Fruit fly (Drosophila melanogaster) whole organism, embryonic: Measurements from ENCODE around the gene CG43658.
A peak's percentile ranks its signal among the peaks of the same experiment; 100 is the strongest.

ENCODE experiments used
- Aef1 ChIP-seq: fragments of 200-800 bp; sonication (Bioruptor generic); IDR thresholded peaks from 3 replicates; pipeline ENCODE4 v1.3.6; 2022; ENCODE audit warnings: missing biosample characterization, missing genetic modification characterization
- Antp ChIP-seq: fragments of 200-800 bp; sonication (Bioruptor generic); optimal IDR thresholded peaks from 3 replicates; lab custom pipeline; 2016; ENCODE audit warnings: missing biosample characterization, missing genetic modification characterization
- Awh ChIP-seq: fragments of 200-800 bp; sonication (Bioruptor generic); IDR thresholded peaks from 2 replicates; pipeline ENCODE4, ENCODE4 v1.3.6; 2022; ENCODE audit warnings: missing biosample characterization, missing genetic modification characterization
- Bteb2 ChIP-seq: fragments of 200-800 bp; sonication (Bioruptor generic); optimal IDR thresholded peaks from 2 replicates; lab custom pipeline; 2016; ENCODE audit warnings: missing biosample characterization, missing genetic modification characterization
- C15 ChIP-seq: fragments of 200-800 bp; sonication (Bioruptor generic); IDR thresholded peaks from 3 replicates; pipeline ENCODE4 v1.3.6; 2022; ENCODE audit warnings: missing biosample characterization, missing genetic modification characterization
- CG10267 ChIP-seq: fragments of 200-800 bp; sonication (Bioruptor generic); optimal IDR thresholded peaks from 2 replicates; lab custom pipeline; 2018; ENCODE audit warnings: missing biosample characterization, mild to moderate bottlenecking, missing genetic modification characterization, moderate library complexity
- CG10321 ChIP-seq: fragments of 200-800 bp; sonication (Bioruptor generic); IDR thresholded peaks from 2 replicates; pipeline ENCODE4 v1.3.6; 2022; ENCODE audit warnings: missing biosample characterization, missing genetic modification characterization
- CG11247 ChIP-seq: fragments of 200-800 bp; sonication (Bioruptor generic); IDR thresholded peaks from 2 replicates; pipeline ENCODE4 v1.3.6; 2022; ENCODE audit warnings: missing biosample characterization, missing genetic modification characterization
- CG11456 ChIP-seq: fragments of 200-800 bp; sonication (Bioruptor generic); IDR thresholded peaks from 3 replicates; pipeline ENCODE4 v1.3.6; 2022; ENCODE audit warnings: missing biosample characterization, missing genetic modification characterization
- CG12659 ChIP-seq: fragments of 200-800 bp; sonication (Bioruptor generic); optimal IDR thresholded peaks from 3 replicates; lab custom pipeline; 2017; ENCODE audit warnings: mild to moderate bottlenecking, missing biosample characterization, missing genetic modification reagents, missing genetic modification characterization
- CG13296 ChIP-seq: fragments of 200-800 bp; sonication (Bioruptor generic); optimal IDR thresholded peaks from 3 replicates; lab custom pipeline; 2018; ENCODE audit warnings: missing biosample characterization, mild to moderate bottlenecking, missing genetic modification characterization
- CG14441 ChIP-seq: fragments of 200-800 bp; sonication (Bioruptor generic); IDR thresholded peaks from 2 replicates; pipeline ENCODE4 v1.3.6; 2022; ENCODE audit warnings: missing biosample characterization, missing genetic modification characterization
- CG14667 ChIP-seq: fragments of 200-800 bp; sonication (Bioruptor generic); IDR thresholded peaks from 2 replicates; pipeline ENCODE4 v1.3.6; 2022; ENCODE audit warnings: missing biosample characterization, missing genetic modification characterization
- CG14710 ChIP-seq: fragments of 200-800 bp; sonication (Bioruptor generic); optimal IDR thresholded peaks from 3 replicates; lab custom pipeline; 2019; ENCODE audit warnings: missing biosample characterization, mild to moderate bottlenecking, missing genetic modification characterization, moderate library complexity
- CG15269 ChIP-seq: fragments of 200-800 bp; sonication (Bioruptor generic); optimal IDR thresholded peaks from 2 replicates; lab custom pipeline; 2018; ENCODE audit warnings: missing biosample characterization, mild to moderate bottlenecking, missing genetic modification characterization, moderate library complexity
- CG17385 ChIP-seq: fragments of 200-800 bp; sonication (Bioruptor generic); optimal IDR thresholded peaks from 3 replicates; lab custom pipeline; 2018; ENCODE audit warnings: missing biosample characterization, mild to moderate bottlenecking, missing genetic modification characterization
- CG18476 ChIP-seq: fragments of 200-800 bp; sonication (Bioruptor generic); optimal IDR thresholded peaks from 2 replicates; lab custom pipeline; 2016; ENCODE audit warnings: missing biosample characterization, mild to moderate bottlenecking, missing genetic modification characterization
- CG2120 ChIP-seq: fragments of 200-800 bp; sonication (Bioruptor generic); optimal IDR thresholded peaks from 3 replicates; lab custom pipeline; 2016; ENCODE audit warnings: missing biosample characterization, missing genetic modification characterization
- CG30431 ChIP-seq: fragments of 200-800 bp; sonication (Bioruptor generic); optimal IDR thresholded peaks from 2 replicates; lab custom pipeline; 2017; ENCODE audit warnings: missing biosample characterization, missing genetic modification characterization
- CG31365 ChIP-seq: fragments of 200-800 bp; sonication (Bioruptor generic); optimal IDR thresholded peaks from 2 replicates; lab custom pipeline; 2018; ENCODE audit warnings: missing biosample characterization, mild to moderate bottlenecking, missing genetic modification characterization
- CG3163 ChIP-seq: fragments of 200-800 bp; sonication (Bioruptor generic); optimal IDR thresholded peaks from 3 replicates; lab custom pipeline; 2016; ENCODE audit warnings: missing biosample characterization, missing genetic modification characterization
- CG3407 ChIP-seq: fragments of 200-800 bp; sonication (Bioruptor generic); optimal IDR thresholded peaks from 2 replicates; lab custom pipeline; 2018; ENCODE audit warnings: missing biosample characterization, mild to moderate bottlenecking, missing genetic modification characterization
- CG34422 ChIP-seq: fragments of 200-800 bp; sonication (Bioruptor generic); IDR thresholded peaks from 3 replicates; pipeline ENCODE4 v1.3.6; 2022; ENCODE audit warnings: missing biosample characterization, missing genetic modification characterization
- CG3847 ChIP-seq: fragments of 200-800 bp; sonication (Bioruptor generic); IDR thresholded peaks from 2 replicates; pipeline ENCODE4 v1.3.6; 2022; ENCODE audit warnings: missing biosample characterization, missing genetic modification characterization
- CG3995 ChIP-seq: fragments of 200-800 bp; sonication (Bioruptor generic); optimal IDR thresholded peaks from 3 replicates; lab custom pipeline; 2016; ENCODE audit warnings: missing biosample characterization, missing genetic modification characterization
- CG7357 ChIP-seq: fragments of 200-800 bp; sonication (Bioruptor generic); IDR thresholded peaks from 3 replicates; pipeline ENCODE4 v1.3.6; 2022; ENCODE audit warnings: missing biosample characterization, missing genetic modification characterization
- CG7372 ChIP-seq: fragments of 200-800 bp; sonication (Bioruptor generic); IDR thresholded peaks from 2 replicates; pipeline ENCODE4 v1.3.6; 2022; ENCODE audit warnings: missing biosample characterization, missing genetic modification characterization
- CG7987 ChIP-seq: fragments of 200-800 bp; sonication (Bioruptor generic); optimal IDR thresholded peaks from 2 replicates; lab custom pipeline; 2018; ENCODE audit warnings: missing biosample characterization, mild to moderate bottlenecking, missing genetic modification characterization, moderate library complexity
- CG8290 ChIP-seq, 3 experiments: fragments of 200-800 bp; sonication (Bioruptor generic); optimal IDR thresholded peaks; 2 replicates each; lab custom pipeline; 2016 to 2019; ENCODE audit warnings: missing biosample characterization in 3 of 3, missing genetic modification characterization in 3 of 3, mild to moderate bottlenecking in 2 of 3, moderate library complexity in 1 of 3
- CG9932 ChIP-seq: fragments of 200-800 bp; sonication (Bioruptor generic); IDR thresholded peaks from 2 replicates; pipeline ENCODE4 v1.3.6; 2022; ENCODE audit warnings: missing biosample characterization, missing genetic modification characterization
- Doc2 ChIP-seq: fragments of 200-800 bp; sonication (Bioruptor generic); IDR thresholded peaks from 2 replicates; pipeline ENCODE4 v1.3.6; 2022; ENCODE audit warnings: missing biosample characterization, missing genetic modification characterization
- Dref ChIP-seq: fragments of 200-800 bp; sonication (Bioruptor generic); IDR thresholded peaks from 2 replicates; pipeline ENCODE4 v1.3.6; 2022; ENCODE audit warnings: missing biosample characterization, missing genetic modification characterization
- HmgZ ChIP-seq: fragments of 200-800 bp; sonication (Bioruptor generic); optimal IDR thresholded peaks from 2 replicates; lab custom pipeline; 2018; ENCODE audit warnings: missing biosample characterization, mild to moderate bottlenecking, missing genetic modification characterization
- Kr ChIP-seq: fragments of 200-800 bp; sonication (Bioruptor generic); optimal IDR thresholded peaks from 2 replicates; lab custom pipeline; 2017; ENCODE audit warnings: missing biosample characterization, mild to moderate bottlenecking, missing genetic modification characterization
- Max ChIP-seq: fragments of 200-800 bp; sonication (Bioruptor generic); optimal IDR thresholded peaks from 2 replicates; lab custom pipeline; 2016; ENCODE audit warnings: missing biosample characterization, mild to moderate bottlenecking, missing genetic modification characterization
- Med ChIP-seq: fragments of 200-800 bp; sonication (Bioruptor generic); peaks from one replicate; lab custom pipeline; 2016; ENCODE audit warnings: missing biosample characterization, missing genetic modification characterization, mild to moderate bottlenecking, inconsistent platforms, moderate library complexity
- Opbp ChIP-seq: fragments of 200-800 bp; sonication (Bioruptor generic); IDR thresholded peaks from 3 replicates; pipeline ENCODE4 v1.3.6; 2022; ENCODE audit warnings: missing biosample characterization, missing genetic modification characterization; ENCODE audit not compliant: partially characterized antibody
- Rfx ChIP-seq: fragments of 200-800 bp; sonication (Bioruptor generic); IDR thresholded peaks from 2 replicates; pipeline ENCODE4 v1.3.6; 2022; ENCODE audit warnings: missing biosample characterization, missing genetic modification characterization
- Xbp1 ChIP-seq: fragments of 200-800 bp; sonication (Bioruptor generic); optimal IDR thresholded peaks from 3 replicates; lab custom pipeline; 2016; ENCODE audit warnings: missing biosample characterization, mild to moderate bottlenecking, missing genetic modification characterization
- al ChIP-seq: fragments of 200-800 bp; sonication (Bioruptor generic); IDR thresholded peaks from 2 replicates; pipeline ENCODE4 v1.3.6; 2022; ENCODE audit warnings: missing biosample characterization, missing genetic modification characterization
- bab2 ChIP-seq: fragments of 200-800 bp; sonication (Bioruptor generic); optimal IDR thresholded peaks from 2 replicates; lab custom pipeline; 2016; ENCODE audit warnings: missing biosample characterization, missing genetic modification characterization
- crol ChIP-seq: fragments of 200-800 bp; sonication (Bioruptor generic); IDR thresholded peaks from 2 replicates; pipeline ENCODE4 v1.3.6; 2022; ENCODE audit warnings: missing biosample characterization, missing genetic modification characterization
- exex ChIP-seq: fragments of 200-800 bp; sonication (Bioruptor generic); optimal IDR thresholded peaks from 4 replicates; lab custom pipeline; 2018; ENCODE audit warnings: missing biosample characterization, mild to moderate bottlenecking, missing genetic modification characterization, moderate library complexity
- hth ChIP-seq: fragments of >200 bp; optimal IDR thresholded peaks from 2 replicates; lab custom pipeline; 2017; ENCODE audit warnings: inconsistent platforms
- kah ChIP-seq: fragments of 200-800 bp; sonication (Bioruptor generic); optimal IDR thresholded peaks from 2 replicates; lab custom pipeline; 2018; ENCODE audit warnings: missing biosample characterization, mild to moderate bottlenecking, missing genetic modification characterization
- lilli ChIP-seq: fragments of 200-800 bp; sonication (Bioruptor generic); optimal IDR thresholded peaks from 3 replicates; lab custom pipeline; 2016; ENCODE audit warnings: missing biosample characterization, missing genetic modification characterization
- rib ChIP-seq: fragments of 200-800 bp; sonication (Bioruptor generic); IDR thresholded peaks from 2 replicates; pipeline ENCODE4 v1.3.6; 2022; ENCODE audit warnings: missing biosample characterization, missing genetic modification characterization
- slbo ChIP-seq: fragments of 200-800 bp; sonication (Bioruptor generic); IDR thresholded peaks from 2 replicates; pipeline ENCODE4 v1.3.6; 2022; ENCODE audit warnings: missing biosample characterization, missing genetic modification characterization
- twi ChIP-seq: fragments of 200-800 bp; optimal IDR thresholded peaks from 2 replicates; lab custom pipeline; 2019; ENCODE audit warnings: missing biosample characterization, mild to moderate bottlenecking, missing genetic modification characterization, moderate library complexity
- vfl ChIP-seq: fragments of 200-800 bp; sonication (Bioruptor generic); optimal IDR thresholded peaks from 2 replicates; lab custom pipeline; 2016; ENCODE audit warnings: missing biosample characterization, missing genetic modification characterization
- zen2 ChIP-seq: fragments of 200-800 bp; sonication (Bioruptor generic); IDR thresholded peaks from 3 replicates; pipeline ENCODE4 v1.3.6; 2022; ENCODE audit warnings: missing biosample characterization, missing genetic modification characterization; ENCODE audit not compliant: partially characterized antibody

The CG43658 gene

dm6 chrX:17423310-17423945 is 137.6 kb downstream of the CG43658 start, which contains the start of gene ENGase (continued):
- TF ChIP-seq lilli (GFP tag; lab: Kevin White, UChicago) (no peak), CG7987 (no peak), Bteb2 (no peak), Antp (GFP tag; lab: Kevin White, UChicago) (no peak), crol (GFP tag; lab: Robert Waterston, UW) (peak; percentile 67), CG13296 (GFP tag; lab: Kevin White, UChicago) (no peak), Aef1 (GFP tag; lab: Robert Waterston, UW) (no peak), CG34422 (GFP tag; lab: Robert Waterston, UW) (peak; percentile 91), CG7372 (GFP tag; lab: Robert Waterston, UW) (no peak), Awh (GFP tag; lab: Robert Waterston, UW) (no peak), Opbp (GFP tag; lab: Robert Waterston, UW) (no peak), Rfx (GFP tag; lab: Robert Waterston, UW) (peak; percentile 50; the same call in 1 of the 2 replicates), exex (tag; lab: Kevin White, UChicago) (no peak), CG2120 (peak; percentile 47), CG3995 (GFP tag; lab: Kevin White, UChicago) (no peak), CG30431 (GFP tag; lab: Kevin White, UChicago) (no peak), Kr (GFP tag; lab: Kevin White, UChicago) (no peak), CG18476 (GFP tag; lab: Kevin White, UChicago) (no peak), Med (GFP tag; lab: Kevin White, UChicago) (peak; percentile 88), CG11247 (GFP tag; lab: Robert Waterston, UW) (peak; percentile 21; the same call in 1 of the 2 replicates), CG9932 (peak; percentile 41; the same call in 1 of the 2 replicates), HmgZ (tag; lab: Kevin White, UChicago) (no peak), CG12659 (GFP tag; lab: Kevin White, UChicago) (peak; percentile 7), rib (GFP tag; lab: Robert Waterston, UW) (no peak), CG14710 (tag; lab: Kevin White, UChicago) (peak; percentile 5), CG7357 (GFP tag; lab: Robert Waterston, UW) (no peak), kah (peak; percentile 54), Max (GFP tag; lab: Kevin White, UChicago) (no peak), CG15269 (tag; lab: Kevin White, UChicago) (no peak), Dref (GFP tag; lab: Robert Waterston, UW) (no peak), CG3163 (GFP tag; lab: Kevin White, UChicago) (no peak), zen2 (GFP tag; lab: Robert Waterston, UW) (no peak), hth (lab: Kevin White, UChicago) (no peak), CG8290 (GFP tag; optimal IDR thresholded peaks at IDR 0.05; lab: Kevin White, UChicago) (no peak), CG8290 (tag; optimal IDR thresholded peaks at IDR 0.05; lab: Kevin White, UChicago) (no peak), CG17385 (GFP tag; lab: Kevin White, UChicago) (peak; percentile 99), Doc2 (GFP tag; lab: Robert Waterston, UW) (no peak), vfl (no peak), CG14441 (GFP tag; lab: Robert Waterston, UW) (no peak), CG3407 (GFP tag; lab: Kevin White, UChicago) (no peak), CG10267 (tag; lab: Kevin White, UChicago) (peak; percentile 91), bab2 (GFP tag; lab: Kevin White, UChicago) (no peak), CG11456 (GFP tag; lab: Robert Waterston, UW) (no peak), C15 (GFP tag; lab: Robert Waterston, UW) (no peak), Xbp1 (no peak), CG10321 (GFP tag; lab: Robert Waterston, UW) (peak; percentile 85), CG31365 (tag; lab: Kevin White, UChicago) (no peak), CG3847 (peak; percentile 39; the same call in 1 of the 2 replicates), twi (tag; lab: Kevin White, UChicago) (peak; percentile 7), CG14667 (GFP tag; lab: Robert Waterston, UW) (no peak), slbo (GFP tag; lab: Robert Waterston, UW) (peak; percentile 52), al (GFP tag; lab: Robert Waterston, UW) (no peak)
